Fruit fly (Drosophila melanogaster): Measurements from ENCODE around the gene CG43779.

- TF ChIP-seq toe (GFP tag; optimal IDR thresholded peaks at IDR 0.05) (no peak), CG7045 (GFP tag; optimal IDR thresholded peaks at IDR 0.05) (no peak), CG14711 (tag; optimal IDR thresholded peaks at IDR 0.05) (no peak), cnc (optimal IDR thresholded peaks at IDR 0.05) (no peak), kay (GFP tag; ENCODE audit: borderline replicate concordance) (peak; percentile 54), CG7101 (tag; optimal IDR thresholded peaks at IDR 0.05) (peak; percentile 18), Crg-1 (GFP tag; optimal IDR thresholded peaks at IDR 0.05) (no peak), CG11617 (GFP tag; optimal IDR thresholded peaks at IDR 0.05) (no peak)
Measured at dm6 chr2L:13347473-13347872, 40.9 kb upstream of the CG43779 start, which contains the start of gene CG16826.

Measured in whole organism, adult.